Fruit fly (Drosophila melanogaster) whole organism, wandering third instar larva: Measurements from ENCODE around the gene CG14933.

Experiments
- Abd-B ChIP-seq: fragments of >200 bp; optimal IDR thresholded peaks from 2 replicates; lab custom pipeline; 2017; ENCODE audit warnings: missing biosample characterization, missing genetic modification characterization
- Hnf4 ChIP-seq: fragments of 200-800 bp; sonication (Bioruptor generic); optimal IDR thresholded peaks from 2 replicates; lab custom pipeline; 2016; ENCODE audit warnings: missing biosample characterization, mild to moderate bottlenecking, missing genetic modification characterization
- Rel ChIP-seq, 2 experiments: fragments of 200-800 bp; sonication (Bioruptor generic) in 1 of 2; optimal IDR thresholded peaks; 2 replicates in 1 of 2; 3 replicates in 1 of 2; lab custom pipeline; 2016 to 2019; ENCODE audit warnings: mild to moderate bottlenecking in 2 of 2, missing biosample characterization in 2 of 2, missing genetic modification characterization in 2 of 2, moderate library complexity in 1 of 2
- br ChIP-seq: fragments of 200-800 bp; sonication (Bioruptor generic); optimal IDR thresholded peaks from 2 replicates; lab custom pipeline; 2016; ENCODE audit warnings: missing biosample characterization, missing genetic modification characterization
- jim ChIP-seq: fragments of 175-275, 200-325 bp; sonication (Bioruptor generic); optimal IDR thresholded peaks from 2 replicates; lab custom pipeline; 2016; ENCODE audit warnings: missing biosample characterization, mild to moderate bottlenecking, missing genetic modification characterization
- tai ChIP-seq: sonication (Bioruptor generic); optimal IDR thresholded peaks from 2 replicates; lab custom pipeline; 2016; ENCODE audit warnings: missing biosample characterization, missing genetic modification characterization
- usp ChIP-seq: fragments of >200 bp; optimal IDR thresholded peaks from 2 replicates; lab custom pipeline; 2017; ENCODE audit warnings: missing biosample characterization, missing genetic modification characterization

dm6 chr2L:11809823-11810222 lies 32.8 kb upstream of the CG14933 start:
- TF ChIP-seq Hnf4 (GFP tag; lab: Kevin White, UChicago) (no peak), br (GFP tag; lab: Kevin White, UChicago) (no peak), jim (GFP tag; lab: Kevin White, UChicago) (no peak), usp (no peak), Rel (GFP tag; optimal IDR thresholded peaks at IDR 0.05; lab: Kevin White, UChicago) (no peak), Rel (tag; optimal IDR thresholded peaks at IDR 0.05; lab: Kevin White, UChicago) (no peak), tai (GFP tag; lab: Kevin White, UChicago) (no peak), Abd-B (no peak)
